Worm (Caenorhabditis elegans) whole organism, L4/young adult: ENCODE measurements around the gene pag-3.

Experiments used
- W03F9.2 ChIP-seq: fragments of 150-350 bp; optimal IDR thresholded peaks from 2 replicates; lab custom pipeline; 2014; ENCODE audit warnings: missing biosample characterization, missing genetic modification characterization
- dao-5 ChIP-seq: sonication (generic microtip); optimal IDR thresholded peaks from 2 replicates; lab custom pipeline; 2016; ENCODE audit warnings: missing genotype, missing genetic modification characterization, moderate library complexity, missing compliant biosample characterization
- him-1 ChIP-seq: sonication (generic microtip); optimal IDR thresholded peaks from 2 replicates; lab custom pipeline; 2016; ENCODE audit warnings: missing genotype, missing genetic modification reagents, missing genetic modification characterization, missing compliant biosample characterization

- TF ChIP-seq W03F9.2 (no peak), him-1 (tag; lab: Kevin White, UChicago) (no peak), dao-5 (no peak)
Measured at ce11 chrX:14907257-14907801, 47.1 kb downstream of the pag-3 start.
